Worm (Caenorhabditis elegans) whole organism, L2 larva: ENCODE results near the gene F08F8.10.

Experiments used
- C34F6.9 ChIP-seq: fragments of 150-350 bp; optimal IDR thresholded peaks from 2 replicates; lab custom pipeline; 2014; ENCODE audit warnings: missing biosample characterization, missing genetic modification characterization
- F13H6.1 ChIP-seq: sonication (generic microtip); optimal IDR thresholded peaks from 2 replicates; lab custom pipeline; 2016; ENCODE audit warnings: missing genetic modification characterization, missing compliant biosample characterization
- Y55F3AM.14 ChIP-seq: fragments of 200-800 bp; sonication (Bioruptor generic); optimal IDR thresholded peaks from 2 replicates; lab custom pipeline; 2018; ENCODE audit warnings: mild to moderate bottlenecking, missing genetic modification characterization, missing compliant biosample characterization
- alr-1 ChIP-seq: fragments of 150-350 bp; optimal IDR thresholded peaks from 2 replicates; lab custom pipeline; 2014; ENCODE audit warnings: missing biosample characterization, missing genetic modification characterization
- aly-2 ChIP-seq: fragments of 150-350 bp; optimal IDR thresholded peaks from 2 replicates; lab custom pipeline; 2014; ENCODE audit warnings: missing biosample characterization, missing genetic modification characterization
- ama-1 ChIP-seq: fragments of 150-350 bp; optimal IDR thresholded peaks from 2 replicates; lab custom pipeline; 2018; ENCODE audit warnings: inconsistent platforms
- blmp-1 ChIP-seq: sonication (generic microtip); optimal IDR thresholded peaks from 2 replicates; lab custom pipeline; 2017; ENCODE audit warnings: missing genetic modification characterization, mild to moderate bottlenecking, missing compliant biosample characterization, antibody characterized with exemption, moderate library complexity; ENCODE audit not compliant: insufficient read depth
- ceh-16 ChIP-seq: fragments of 150-350 bp; optimal IDR thresholded peaks from 2 replicates; lab custom pipeline; 2014; ENCODE audit warnings: missing biosample characterization, missing genetic modification characterization
- crh-2 ChIP-seq: sonication (generic microtip); optimal IDR thresholded peaks from 2 replicates; lab custom pipeline; 2017; ENCODE audit warnings: missing biosample characterization, missing genetic modification characterization
- dmd-4 ChIP-seq: sonication (generic microtip); optimal IDR thresholded peaks from 2 replicates; lab custom pipeline; 2017; ENCODE audit warnings: missing biosample characterization, missing genetic modification characterization
- egl-27 ChIP-seq: sonication (generic microtip); optimal IDR thresholded peaks from 3 replicates; lab custom pipeline; 2017; ENCODE audit warnings: missing biosample characterization, missing genetic modification reagents, missing genetic modification characterization
- elt-1 ChIP-seq: fragments of 150-350 bp; optimal IDR thresholded peaks from 2 replicates; lab custom pipeline; 2014; ENCODE audit warnings: missing biosample characterization, missing genetic modification characterization
- elt-3 ChIP-seq: sonication (generic microtip); optimal IDR thresholded peaks from 2 replicates; lab custom pipeline; 2017; ENCODE audit warnings: missing biosample characterization, missing genetic modification characterization
- fos-1 ChIP-seq: fragments of 150-350 bp; optimal IDR thresholded peaks from 2 replicates; lab custom pipeline; 2014; ENCODE audit warnings: missing biosample characterization, missing genetic modification characterization
- gmeb-1 ChIP-seq: fragments of 150-350 bp; optimal IDR thresholded peaks from 2 replicates; lab custom pipeline; 2014; ENCODE audit warnings: missing biosample characterization, missing genetic modification characterization
- lin-11 ChIP-seq: fragments of 150-350 bp; sonication (generic microtip); optimal IDR thresholded peaks from 2 replicates; lab custom pipeline; 2014; ENCODE audit warnings: missing biosample characterization, missing genetic modification characterization, inconsistent platforms, mixed read lengths
- lin-13 ChIP-seq: fragments of 150-350 bp; optimal IDR thresholded peaks from 2 replicates; lab custom pipeline; 2014; ENCODE audit warnings: missing biosample characterization, missing genetic modification reagents, missing genetic modification characterization
- lin-39 ChIP-seq: fragments of 150-350 bp; optimal IDR thresholded peaks from 2 replicates; lab custom pipeline; 2014; ENCODE audit warnings: missing biosample characterization, missing genetic modification reagents, missing genetic modification characterization
- lsy-2 ChIP-seq, 2 experiments: fragments of 150-350 bp in 1 of 2; sonication (generic microtip) in 1 of 2; optimal IDR thresholded peaks; 2 replicates each; lab custom pipeline; 2014 to 2017; ENCODE audit warnings: missing biosample characterization in 2 of 2, missing genetic modification characterization in 2 of 2
- mdl-1 ChIP-seq, 2 experiments: fragments of 150-350 bp in 1 of 2; sonication (generic microtip) in 1 of 2; optimal IDR thresholded peaks; 2 replicates each; lab custom pipeline; 2017; ENCODE audit warnings: missing biosample characterization in 2 of 2, missing genetic modification characterization in 2 of 2
- nhr-10 ChIP-seq: sonication (generic microtip); optimal IDR thresholded peaks from 2 replicates; lab custom pipeline; 2017; ENCODE audit warnings: missing biosample characterization, missing genetic modification characterization
- nhr-11 ChIP-seq: fragments of 150-350 bp; optimal IDR thresholded peaks from 2 replicates; lab custom pipeline; 2014; ENCODE audit warnings: missing biosample characterization, missing genetic modification characterization
- nhr-129 ChIP-seq: fragments of 150-350 bp; optimal IDR thresholded peaks from 2 replicates; lab custom pipeline; 2014; ENCODE audit warnings: missing biosample characterization, missing genetic modification characterization
- nhr-21 ChIP-seq: fragments of 150-350 bp; optimal IDR thresholded peaks from 2 replicates; lab custom pipeline; 2014; ENCODE audit warnings: missing biosample characterization, missing genetic modification characterization
- nhr-237 ChIP-seq: fragments of 150-350 bp; optimal IDR thresholded peaks from 2 replicates; lab custom pipeline; 2014; ENCODE audit warnings: missing biosample characterization, missing genetic modification characterization
- nhr-25 ChIP-seq: fragments of 150-350 bp; sonication (generic microtip); optimal IDR thresholded peaks from 3 replicates; lab custom pipeline; 2014; ENCODE audit warnings: missing biosample characterization, missing genetic modification characterization
- nhr-6 ChIP-seq: fragments of 150-350 bp; optimal IDR thresholded peaks from 2 replicates; lab custom pipeline; 2014; ENCODE audit warnings: missing biosample characterization, missing genetic modification characterization
- nhr-77 ChIP-seq: fragments of 150-350 bp; optimal IDR thresholded peaks from 2 replicates; lab custom pipeline; 2014; ENCODE audit warnings: missing biosample characterization, missing genetic modification characterization
- peb-1 ChIP-seq: fragments of 150-350 bp; optimal IDR thresholded peaks from 2 replicates; lab custom pipeline; 2014; ENCODE audit warnings: missing biosample characterization, missing genetic modification characterization
- sem-4 ChIP-seq: fragments of 150-350 bp; optimal IDR thresholded peaks from 2 replicates; lab custom pipeline; 2014; ENCODE audit warnings: missing biosample characterization, missing genetic modification reagents, missing genetic modification characterization
- skn-1 ChIP-seq: sonication (generic microtip); optimal IDR thresholded peaks from 2 replicates; lab custom pipeline; 2017; ENCODE audit warnings: missing biosample characterization, missing genetic modification characterization
- sma-3 ChIP-seq: sonication (generic microtip); optimal IDR thresholded peaks from 2 replicates; lab custom pipeline; 2016; ENCODE audit warnings: missing genetic modification reagents, missing genetic modification characterization, missing compliant biosample characterization
- sma-9 ChIP-seq, 2 experiments: fragments of 150-350 bp in 1 of 2; sonication (generic microtip) in 1 of 2; optimal IDR thresholded peaks; 2 replicates each; lab custom pipeline; 2014 to 2016; ENCODE audit warnings: missing genetic modification characterization in 2 of 2, mild to moderate bottlenecking in 1 of 2, missing biosample characterization in 1 of 2, missing compliant biosample characterization in 1 of 2, missing genetic modification reagents in 1 of 2, moderate library complexity in 1 of 2
- snpc-4 ChIP-seq: fragments of 150-350 bp; optimal IDR thresholded peaks from 2 replicates; lab custom pipeline; 2014; ENCODE audit warnings: missing biosample characterization, missing genetic modification characterization
- unc-39 ChIP-seq: fragments of 150-350 bp; optimal IDR thresholded peaks from 2 replicates; lab custom pipeline; 2014; ENCODE audit warnings: missing biosample characterization, missing genetic modification characterization
- unc-55 ChIP-seq: fragments of 150-350 bp; sonication (generic microtip); optimal IDR thresholded peaks from 3 replicates; lab custom pipeline; 2014; ENCODE audit warnings: missing biosample characterization, missing genetic modification reagents, missing genetic modification characterization
- unc-62 ChIP-seq: fragments of 150-350 bp; optimal IDR thresholded peaks from 2 replicates; lab custom pipeline; 2014; ENCODE audit warnings: missing biosample characterization, missing genetic modification reagents, missing genetic modification characterization
- zag-1 ChIP-seq: fragments of 150-350 bp; optimal IDR thresholded peaks from 2 replicates; lab custom pipeline; 2014; ENCODE audit warnings: missing biosample characterization, missing genetic modification characterization
- ztf-1 ChIP-seq: fragments of 200-800 bp; sonication (Bioruptor generic); conservative IDR thresholded peaks from 2 replicates; pipeline ENCODE4 v1.3.6; 2022; ENCODE audit warnings: missing genetic modification characterization, missing compliant biosample characterization
- ztf-11 ChIP-seq: sonication (generic microtip); optimal IDR thresholded peaks from 2 replicates; lab custom pipeline; 2017; ENCODE audit warnings: missing biosample characterization, missing genetic modification characterization
- ztf-4 ChIP-seq: fragments of 150-350 bp; optimal IDR thresholded peaks from 2 replicates; lab custom pipeline; 2014; ENCODE audit warnings: missing biosample characterization, missing genetic modification characterization

The F08F8.10 gene

DNA sequence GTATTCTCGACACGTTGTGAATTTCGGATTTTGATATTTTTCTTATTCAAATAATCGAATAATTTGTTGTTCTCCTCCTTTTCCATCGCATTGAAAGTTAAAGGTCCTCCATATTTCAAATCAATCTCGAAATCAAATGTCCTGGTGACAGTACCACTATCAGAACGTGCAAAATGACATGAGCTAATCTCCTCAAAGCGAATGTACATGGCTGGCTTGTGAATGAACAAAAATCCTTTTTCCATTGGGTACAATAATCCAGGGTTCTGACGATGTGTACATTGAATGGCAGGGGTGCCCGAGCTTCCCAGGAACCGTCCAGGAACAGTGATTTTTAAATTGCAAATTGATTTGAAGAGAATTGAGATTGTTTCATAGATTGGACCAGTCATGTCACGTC, 22.9 kb upstream of the F08F8.10 start:
- no peak for TF ChIP-seq ztf-1 (GFP tag; lab: Robert Waterston, UW)
- no peak for TF ChIP-seq blmp-1 (tag; lab: Kevin White, UChicago)
- TF ChIP-seq nhr-6 (tag; lab: Kevin White, UChicago), result no peak
- TF ChIP-seq gmeb-1 (tag; lab: Kevin White, UChicago), result no peak
- TF ChIP-seq alr-1 (tag; lab: Kevin White, UChicago), result no peak
- no peak for TF ChIP-seq nhr-77
- no peak for TF ChIP-seq ceh-16 (tag; lab: Kevin White, UChicago)
- TF ChIP-seq lin-13 (GFP tag; lab: Kevin White, UChicago), result no peak
- no peak for TF ChIP-seq nhr-11 (tag; lab: Kevin White, UChicago)
- TF ChIP-seq fos-1 (tag; lab: Kevin White, UChicago), result no peak
- TF ChIP-seq unc-55 (GFP tag; lab: Kevin White, UChicago), result no peak
- TF ChIP-seq elt-1, result no peak
- no peak for TF ChIP-seq ama-1 (lab: Kevin White, UChicago)
- no peak for TF ChIP-seq zag-1
- no peak for TF ChIP-seq aly-2 (tag; lab: Kevin White, UChicago)

DNA sequence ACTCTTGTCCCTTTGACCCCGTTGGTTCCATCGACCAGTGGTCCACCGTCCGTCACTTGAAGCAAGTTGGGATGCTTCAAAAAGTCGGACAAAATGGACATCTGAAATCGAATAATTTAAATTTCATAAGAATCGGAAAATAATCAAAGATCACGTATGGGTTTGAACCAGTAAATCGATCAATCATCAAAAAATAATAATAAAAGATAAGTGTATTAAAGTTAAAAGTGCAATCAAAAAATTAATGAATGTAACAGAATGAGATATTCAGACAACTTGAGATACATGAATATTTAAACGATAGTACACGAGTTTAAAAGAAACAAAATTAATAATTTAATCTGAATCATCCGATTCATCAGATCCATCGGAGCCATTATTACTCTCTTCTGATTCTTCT, 21.8 kb upstream of the F08F8.10 start, which contains the start of gene T20B12.7:
TSS of gene T20B12.7 (minus strand) at position 101 of the 400 bp plus-strand sequence.
- TF ChIP-seq nhr-6 (tag; lab: Kevin White, UChicago), result no peak
- no peak for TF ChIP-seq ama-1 (lab: Kevin White, UChicago)

ce11 chrIII:7378522-7378921, 21.3 kb upstream of the F08F8.10 start:
- TF ChIP-seq peb-1 (tag; lab: Kevin White, UChicago) (no peak), fos-1 (tag; lab: Kevin White, UChicago) (no peak), elt-3 (tag; lab: Kevin White, UChicago) (no peak), ztf-1 (GFP tag; lab: Robert Waterston, UW) (no peak), nhr-25 (tag; lab: Kevin White, UChicago) (no peak), lin-39 (tag; lab: Kevin White, UChicago) (no peak), nhr-21 (tag; lab: Kevin White, UChicago) (no peak), ama-1 (lab: Kevin White, UChicago) (no peak), sem-4 (no peak), ztf-4 (tag; lab: Kevin White, UChicago) (no peak), nhr-10 (no peak), C34F6.9 (no peak), Y55F3AM.14 (no peak), snpc-4 (tag; lab: Kevin White, UChicago) (no peak), zag-1 (no peak), unc-39 (tag; lab: Kevin White, UChicago) (no peak), crh-2 (tag; lab: Kevin White, UChicago) (no peak), nhr-6 (tag; lab: Kevin White, UChicago) (no peak), nhr-11 (tag; lab: Kevin White, UChicago) (no peak)

DNA sequence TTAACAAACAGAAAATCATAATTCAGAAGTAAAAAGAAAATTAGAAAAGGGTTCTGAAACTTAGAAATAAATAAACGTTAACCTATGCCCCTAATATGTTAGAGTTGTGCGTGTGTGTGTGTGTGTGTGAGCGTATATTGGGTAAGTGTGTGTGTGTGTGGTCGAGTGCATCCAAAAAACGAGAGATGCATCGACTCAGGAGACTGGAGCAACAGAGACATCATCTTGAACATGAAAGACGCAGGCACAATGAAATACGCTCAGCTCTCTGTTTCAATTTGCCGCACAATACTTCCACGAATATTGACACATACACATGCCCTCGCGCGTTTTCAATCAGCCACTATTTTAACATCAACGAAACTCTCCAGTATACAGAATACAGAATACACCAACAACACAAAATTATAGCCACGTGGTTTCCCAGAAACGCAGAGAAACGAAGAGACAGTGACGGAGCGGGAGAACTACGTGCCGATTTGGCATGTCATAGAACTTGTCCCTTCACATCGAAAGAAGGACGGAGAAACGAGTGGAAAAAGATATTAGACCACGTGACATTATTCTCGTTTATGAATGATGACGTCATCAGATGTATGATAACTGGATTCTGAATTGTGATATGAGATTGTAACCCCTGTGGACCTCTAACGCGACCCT, 19.1 kb upstream of the F08F8.10 start:
- TF ChIP-seq unc-62 (peak; percentile 15), C34F6.9 (peak; percentile 82), sma-3 (GFP tag; lab: Kevin White, UChicago) (peak; percentile 95), dmd-4 (tag; lab: Kevin White, UChicago) (no peak), ceh-16 (tag; lab: Kevin White, UChicago) (no peak), nhr-6 (tag; lab: Kevin White, UChicago) (peak; percentile 67), egl-27 (tag; lab: Kevin White, UChicago) (peak; percentile 60), ztf-11 (tag; lab: Kevin White, UChicago) (no peak), sma-9 (GFP tag; optimal IDR thresholded peaks at IDR 0.05; lab: Kevin White, UChicago) (peak; percentile 91), sma-9 (tag; optimal IDR thresholded peaks at IDR 0.05; lab: Kevin White, UChicago) (no peak), nhr-21 (tag; lab: Kevin White, UChicago) (peak; percentile 93), Y55F3AM.14 (peak; percentile 66), snpc-4 (tag; lab: Kevin White, UChicago) (peak; percentile 41), skn-1 (peak; percentile 16), ztf-4 (tag; lab: Kevin White, UChicago) (peak; percentile 89), nhr-10 (peak; percentile 8), lin-39 (tag; lab: Kevin White, UChicago) (no peak), sem-4 (peak; percentile 70), lin-11 (no peak), ama-1 (lab: Kevin White, UChicago) (peak; percentile 59), lin-13 (GFP tag; lab: Kevin White, UChicago) (peak; percentile 17), crh-2 (tag; lab: Kevin White, UChicago) (peak; percentile 92), lsy-2 (tag; optimal IDR thresholded peaks at IDR 0.05; lab: Kevin White, UChicago) (peak; percentile 33 to 76), F13H6.1 (peak; percentile 58), unc-55 (GFP tag; lab: Kevin White, UChicago) (peak; percentile 52), fos-1 (tag; lab: Kevin White, UChicago) (peak; percentile 75), gmeb-1 (tag; lab: Kevin White, UChicago) (peak; percentile 69), mdl-1 (tag; optimal IDR thresholded peaks at IDR 0.05; lab: Kevin White, UChicago) (peak; percentile 92 to 96), nhr-237 (tag; lab: Kevin White, UChicago) (no peak), ztf-1 (GFP tag; lab: Robert Waterston, UW) (no peak), nhr-25 (tag; lab: Kevin White, UChicago) (peak; percentile 97), blmp-1 (tag; lab: Kevin White, UChicago) (peak; percentile 75), peb-1 (tag; lab: Kevin White, UChicago) (no peak), nhr-129 (tag; lab: Kevin White, UChicago) (peak; percentile 92)
- TF ChIP-seq, all 48 proteins: peak for 25
